5 worm cellular contexts compared by ENCODE assay signal in the genomic region with DNA sequence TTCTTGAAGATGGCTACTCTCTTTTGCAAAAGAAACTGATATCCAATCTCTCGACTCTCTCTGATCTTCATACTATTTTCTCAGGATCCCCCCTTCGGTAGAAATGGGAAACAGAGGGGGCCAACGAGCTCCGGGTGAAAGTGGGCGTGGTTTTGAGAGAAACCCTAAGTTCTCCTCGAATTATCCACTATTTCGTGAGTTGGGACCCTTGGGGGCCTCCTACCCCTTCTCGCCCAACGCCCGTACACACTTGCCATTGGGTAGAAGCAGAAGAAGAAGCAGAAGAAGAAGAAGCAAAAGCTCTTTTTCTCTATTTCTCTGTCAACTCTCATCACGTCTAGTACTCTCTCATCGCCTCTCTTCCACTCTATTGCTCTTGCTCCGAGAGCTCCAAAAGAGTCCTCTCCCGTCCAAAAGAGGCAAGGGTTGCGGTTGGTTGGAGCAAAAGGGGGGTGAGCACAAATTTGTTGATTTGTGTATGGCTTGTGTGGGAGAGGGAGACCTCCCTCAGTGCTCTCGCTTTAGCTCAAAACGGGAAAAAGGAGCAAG.
TF ChIP-seq lines count a peak whose summit lies in the region.

No protein-coding gene starts in this region.

TF ChIP-seq in whole organism, L1 larva, 84 proteins besides CTCF, POLR2A, EP300 and RAD21 (continues in another document):
- TF ChIP-seq C04F5.9 (tag; optimal IDR thresholded peaks at IDR 0.05; lab: Kevin White, UChicago), result no peak
- TF ChIP-seq dpl-1 (GFP tag; optimal IDR thresholded peaks at IDR 0.05; lab: Kevin White, UChicago), result peak in 1 of 3 experiments; percentile 25
- TF ChIP-seq lin-35 (GFP tag; optimal IDR thresholded peaks at IDR 0.05; lab: Kevin White, UChicago), result peak in 1 of 2 experiments; percentile 39
- TF ChIP-seq zip-4 (GFP tag; optimal IDR thresholded peaks at IDR 0.05; lab: Kevin White, UChicago), result no peak
- peak in 1 of 2 experiments; percentile 3 for TF ChIP-seq mdl-1 (tag; optimal IDR thresholded peaks at IDR 0.05; lab: Kevin White, UChicago)
- peak; percentile 42 for TF ChIP-seq unc-86 (tag; optimal IDR thresholded peaks at IDR 0.05; lab: Kevin White, UChicago)
- TF ChIP-seq sptf-1 (tag; optimal IDR thresholded peaks at IDR 0.05; lab: Kevin White, UChicago), result no peak
- TF ChIP-seq isw-1 (GFP tag; IDR thresholded peaks at IDR 0.05; lab: Robert Waterston, UW), result peak; percentile 58
- peak; percentile 36 for TF ChIP-seq irx-1 (tag; optimal IDR thresholded peaks at IDR 0.05; lab: Kevin White, UChicago)
- peak; percentile 36 for TF ChIP-seq lir-3 (tag; optimal IDR thresholded peaks at IDR 0.05; lab: Kevin White, UChicago; ENCODE audit: poor library complexity)
- TF ChIP-seq nhr-47 (tag; optimal IDR thresholded peaks at IDR 0.05; lab: Kevin White, UChicago), result peak; percentile 65
- TF ChIP-seq ztf-4 (tag; optimal IDR thresholded peaks at IDR 0.05; lab: Kevin White, UChicago), result peak; percentile 32
- no peak for TF ChIP-seq ceh-90 (tag; optimal IDR thresholded peaks at IDR 0.05; lab: Kevin White, UChicago)
- TF ChIP-seq aha-1 (tag; optimal IDR thresholded peaks at IDR 0.05; lab: Kevin White, UChicago), result no peak
- no peak for TF ChIP-seq nhr-76 (tag; optimal IDR thresholded peaks at IDR 0.05; lab: Kevin White, UChicago)
- TF ChIP-seq xbp-1 (tag; optimal IDR thresholded peaks at IDR 0.05; lab: Kevin White, UChicago), result peak; percentile 47
- TF ChIP-seq tbx-2 (tag; optimal IDR thresholded peaks at IDR 0.05; lab: Kevin White, UChicago), result peak; percentile 64

TF ChIP-seq in whole organism, L3 larva, 47 proteins besides CTCF, POLR2A, EP300 and RAD21:
- peak; percentile 14 for TF ChIP-seq fkh-10 (GFP tag; optimal IDR thresholded peaks at IDR 0.05; lab: Kevin White, UChicago)
- no peak for TF ChIP-seq elt-1 (tag; optimal IDR thresholded peaks at IDR 0.05; lab: Kevin White, UChicago)
- TF ChIP-seq nhr-23 (tag; optimal IDR thresholded peaks at IDR 0.05; lab: Kevin White, UChicago), result no peak
- no peak for TF ChIP-seq fos-1 (tag; optimal IDR thresholded peaks at IDR 0.05; lab: Kevin White, UChicago)
- TF ChIP-seq lin-15B (tag; optimal IDR thresholded peaks at IDR 0.05; lab: Kevin White, UChicago), result peak; percentile 10
- TF ChIP-seq aly-2 (tag; optimal IDR thresholded peaks at IDR 0.05; lab: Kevin White, UChicago), result no peak
- peak; percentile 60 for TF ChIP-seq hmg-11 (tag; optimal IDR thresholded peaks at IDR 0.05; lab: Kevin White, UChicago)
- TF ChIP-seq nfya-1 (tag; optimal IDR thresholded peaks at IDR 0.05; lab: Kevin White, UChicago; ENCODE audit: insufficient read depth), result peak; percentile 92
- no peak for TF ChIP-seq nhr-76 (tag; optimal IDR thresholded peaks at IDR 0.05; lab: Kevin White, UChicago)
- no peak for TF ChIP-seq pha-4 (tag; optimal IDR thresholded peaks at IDR 0.05; lab: Kevin White, UChicago)
- no peak for TF ChIP-seq ZK546.5 (tag; optimal IDR thresholded peaks at IDR 0.05; lab: Kevin White, UChicago)
- peak; percentile 28 for TF ChIP-seq lin-39 (tag; optimal IDR thresholded peaks at IDR 0.05; lab: Kevin White, UChicago)

TF ChIP-seq in whole organism, early embryonic, 17 proteins besides CTCF, POLR2A, EP300 and RAD21:
- TF ChIP-seq ceh-13 (GFP tag; optimal IDR thresholded peaks at IDR 0.05; lab: Kevin White, UChicago), result no peak
- peak; percentile 55 for TF ChIP-seq hmg-4 (GFP tag; optimal IDR thresholded peaks at IDR 0.05; lab: Kevin White, UChicago)
- TF ChIP-seq scrt-1 (GFP tag; IDR thresholded peaks at IDR 0.05; lab: Robert Waterston, UW), result no peak; the same call in 1 of the 2 replicates
- peak; percentile 9 for TF ChIP-seq B0310.2 (tag; optimal IDR thresholded peaks at IDR 0.05; lab: Kevin White, UChicago)
- TF ChIP-seq F13C5.2 (tag; optimal IDR thresholded peaks at IDR 0.05; lab: Kevin White, UChicago), result peak; percentile 33
- TF ChIP-seq ceh-36 (tag; optimal IDR thresholded peaks at IDR 0.05; lab: Kevin White, UChicago), result no peak

TF ChIP-seq in whole organism, midembryonic, 9 proteins besides CTCF, POLR2A, EP300 and RAD21:
- TF ChIP-seq ref-1 (GFP tag; conservative IDR thresholded peaks at IDR 0.05; lab: Robert Waterston, UW), result no peak
- peak; percentile 59; the same call in 1 of the 2 replicates for TF ChIP-seq flt-1 (GFP tag; IDR thresholded peaks at IDR 0.05; lab: Robert Waterston, UW)
- no peak for TF ChIP-seq ztf-23 (GFP tag; IDR thresholded peaks at IDR 0.05; lab: Robert Waterston, UW)
- peak; percentile 56 for TF ChIP-seq cog-1 (tag; optimal IDR thresholded peaks at IDR 0.05; lab: Kevin White, UChicago)
- TF ChIP-seq tab-1 (GFP tag; IDR thresholded peaks at IDR 0.05; lab: Robert Waterston, UW), result no peak; the same call in 1 of the 2 replicates
- TF ChIP-seq klf-2 (GFP tag; conservative IDR thresholded peaks at IDR 0.05; lab: Robert Waterston, UW), result no peak
- no peak for TF ChIP-seq med-1 (GFP tag; optimal IDR thresholded peaks at IDR 0.05; lab: Kevin White, UChicago; ENCODE audit: insufficient read depth)
- no peak for TF ChIP-seq ztf-29 (GFP tag; IDR thresholded peaks at IDR 0.05; lab: Robert Waterston, UW)
- TF ChIP-seq T22C8.4 (GFP tag; IDR thresholded peaks at IDR 0.05; lab: Robert Waterston, UW), result no peak

TF ChIP-seq in whole organism, young adult, 124 proteins besides CTCF, POLR2A, EP300 and RAD21:
- no peak for TF ChIP-seq mxl-1 (tag; optimal IDR thresholded peaks at IDR 0.05; lab: Kevin White, UChicago)
- TF ChIP-seq zfh-2 (GFP tag; conservative IDR thresholded peaks at IDR 0.05; lab: Robert Waterston, UW), result peak; percentile 80
- TF ChIP-seq K12H6.12 (tag; optimal IDR thresholded peaks at IDR 0.05; lab: Kevin White, UChicago), result peak; percentile 5
- TF ChIP-seq tbp1 (GFP tag; optimal IDR thresholded peaks at IDR 0.05; lab: Kevin White, UChicago), result no peak
- TF ChIP-seq ceh-27 (GFP tag; optimal IDR thresholded peaks at IDR 0.05; lab: Kevin White, UChicago), result peak; percentile 57
- TF ChIP-seq ztf-26 (tag; optimal IDR thresholded peaks at IDR 0.05; lab: Kevin White, UChicago), result no peak
- TF ChIP-seq cebp-1 (GFP tag; IDR thresholded peaks at IDR 0.05; lab: Robert Waterston, UW), result no peak
- TF ChIP-seq cebp-1 (tag; optimal IDR thresholded peaks at IDR 0.05; lab: Kevin White, UChicago), result peak; percentile 42
- TF ChIP-seq ekl-4 (GFP tag; IDR thresholded peaks at IDR 0.05; lab: Robert Waterston, UW), result 0 out of 2 replicates have a peak, but pooled peaks have one; percentile 42
- no peak for TF ChIP-seq dox-1 (GFP tag; IDR thresholded peaks at IDR 0.05; lab: Robert Waterston, UW)
- TF ChIP-seq hmg-1.2 (GFP tag; IDR thresholded peaks at IDR 0.05; lab: Robert Waterston, UW), result peak; percentile 62
